Worm (Caenorhabditis elegans) whole organism, young adult: Measurements from ENCODE around the gene tat-2.

ENCODE experiments used
- B0261.1 ChIP-seq: sonication (generic microtip); optimal IDR thresholded peaks from 2 replicates; lab custom pipeline; 2016; ENCODE audit warnings: mild to moderate bottlenecking, missing genetic modification characterization, moderate library complexity, missing compliant biosample characterization
- B0336.3 ChIP-seq: fragments of 200-800 bp; sonication (Bioruptor generic); IDR thresholded peaks from 2 replicates; pipeline ENCODE4 v1.3.6; 2022; ENCODE audit warnings: missing genetic modification characterization, missing compliant biosample characterization
- F23B12.7 ChIP-seq: sonication (generic microtip); optimal IDR thresholded peaks from 2 replicates; lab custom pipeline; 2017; ENCODE audit warnings: missing genetic modification characterization, mild to moderate bottlenecking, missing compliant biosample characterization, antibody characterized with exemption, moderate library complexity; ENCODE audit not compliant: insufficient read depth
- F49E8.2 ChIP-seq: sonication (generic microtip); optimal IDR thresholded peaks from 3 replicates; lab custom pipeline; 2017; ENCODE audit warnings: missing genetic modification characterization, mild to moderate bottlenecking, missing compliant biosample characterization, antibody characterized with exemption, moderate library complexity; ENCODE audit not compliant: insufficient read depth
- K11D2.4 ChIP-seq: fragments of 200-800 bp; sonication (Bioruptor generic); IDR thresholded peaks from 2 replicates; pipeline ENCODE4 v1.3.6; 2022; ENCODE audit warnings: missing genetic modification reagents, missing genetic modification characterization, missing compliant biosample characterization
- T07F8.4 ChIP-seq: sonication (generic microtip); optimal IDR thresholded peaks from 2 replicates; lab custom pipeline; 2016; ENCODE audit warnings: mild to moderate bottlenecking, missing genetic modification characterization, moderate library complexity, missing compliant biosample characterization
- Y53G8AR.9 ChIP-seq: fragments of 200-800 bp; sonication (Bioruptor generic); conservative IDR thresholded peaks from 2 replicates; pipeline ENCODE4 v1.3.6; 2022; ENCODE audit warnings: missing genetic modification reagents, missing genetic modification characterization, missing compliant biosample characterization
- Y56A3A.18 ChIP-seq: fragments of 200-800 bp; sonication (Bioruptor generic); IDR thresholded peaks from 2 replicates; pipeline ENCODE4 v1.3.6; 2022; ENCODE audit warnings: missing genetic modification reagents, missing genetic modification characterization, missing compliant biosample characterization
- akir-1 ChIP-seq: fragments of 200-800 bp; sonication (Bioruptor generic); optimal IDR thresholded peaks from 2 replicates; lab custom pipeline; 2018; ENCODE audit warnings: mild to moderate bottlenecking, missing genetic modification characterization, moderate library complexity, missing compliant biosample characterization
- atf-7 ChIP-seq: sonication (generic microtip); optimal IDR thresholded peaks from 2 replicates; lab custom pipeline; 2017; ENCODE audit warnings: mild to moderate bottlenecking, missing genetic modification characterization, missing compliant biosample characterization
- attf-5 ChIP-seq: fragments of 200-800 bp; sonication (Bioruptor generic); optimal IDR thresholded peaks from 2 replicates; lab custom pipeline; 2018; ENCODE audit warnings: mild to moderate bottlenecking, missing genetic modification characterization, missing compliant biosample characterization
- attf-6 ChIP-seq: fragments of 200-800 bp; sonication (Bioruptor generic); IDR thresholded peaks from 2 replicates; pipeline ENCODE4 v1.3.6; 2022; ENCODE audit warnings: missing genetic modification reagents, missing genetic modification characterization, missing compliant biosample characterization
- bed-1 ChIP-seq: fragments of 200-800 bp; sonication (Bioruptor generic); IDR thresholded peaks from 2 replicates; pipeline ENCODE4 v1.3.6; 2022; ENCODE audit warnings: missing genetic modification reagents, missing genetic modification characterization, missing compliant biosample characterization
- cebp-1 ChIP-seq, 2 experiments: fragments of 200-800 bp in 1 of 2; sonication (Bioruptor generic) in 1 of 2; sonication (generic microtip) in 1 of 2; IDR thresholded peaks in 1 of 2; optimal IDR thresholded peaks in 1 of 2; 2 replicates each; pipeline versions ENCODE4 v1.3.6 to Lab custom; 2017 to 2022; ENCODE audit warnings: missing compliant biosample characterization in 2 of 2, missing genetic modification characterization in 2 of 2, mild to moderate bottlenecking in 1 of 2, missing genetic modification reagents in 1 of 2, moderate library complexity in 1 of 2
- ceh-27 ChIP-seq: fragments of 200-800 bp; sonication (Bioruptor generic); optimal IDR thresholded peaks from 2 replicates; lab custom pipeline; 2018; ENCODE audit warnings: mild to moderate bottlenecking, missing genetic modification characterization, moderate library complexity, missing compliant biosample characterization
- ceh-40 ChIP-seq: fragments of 200-800 bp; sonication (Bioruptor generic); IDR thresholded peaks from 2 replicates; pipeline ENCODE4 v1.3.6; 2022; ENCODE audit warnings: missing genetic modification characterization, missing compliant biosample characterization
- ceh-58 ChIP-seq: fragments of 200-800 bp; sonication (Bioruptor generic); IDR thresholded peaks from 2 replicates; pipeline ENCODE4 v1.3.6; 2022; ENCODE audit warnings: missing genetic modification characterization, missing compliant biosample characterization
- chd-7 ChIP-seq: sonication (generic microtip); optimal IDR thresholded peaks from 2 replicates; lab custom pipeline; 2016; ENCODE audit warnings: mild to moderate bottlenecking, missing genetic modification characterization, moderate library complexity, missing compliant biosample characterization
- die-1 ChIP-seq: sonication (generic microtip); optimal IDR thresholded peaks from 2 replicates; lab custom pipeline; 2016; ENCODE audit warnings: missing genotype, mild to moderate bottlenecking, missing genetic modification characterization, missing compliant biosample characterization
- dpl-1 ChIP-seq: fragments of 150-350 bp; optimal IDR thresholded peaks from 2 replicates; lab custom pipeline; 2014; ENCODE audit warnings: missing biosample characterization, missing genetic modification reagents, missing genetic modification characterization
- him-1 ChIP-seq: sonication (generic microtip); optimal IDR thresholded peaks from 2 replicates; lab custom pipeline; 2016; ENCODE audit warnings: missing genotype, missing genetic modification reagents, missing genetic modification characterization, missing compliant biosample characterization
- hlh-26 ChIP-seq: fragments of 200-800 bp; sonication (Bioruptor generic); conservative IDR thresholded peaks from 2 replicates; pipeline ENCODE4 v1.3.6; 2022; ENCODE audit warnings: missing genetic modification reagents, missing genetic modification characterization, missing compliant biosample characterization
- hmg-1.2 ChIP-seq: fragments of 200-800 bp; sonication (Bioruptor generic); IDR thresholded peaks from 2 replicates; pipeline ENCODE4 v1.3.6; 2022; ENCODE audit warnings: missing genetic modification reagents, missing genetic modification characterization, missing compliant biosample characterization
- let-607 ChIP-seq, 2 experiments: fragments of 200-800 bp in 1 of 2; sonication (Bioruptor generic) in 1 of 2; sonication (generic microtip) in 1 of 2; optimal IDR thresholded peaks; 2 replicates each; lab custom pipeline; 2016 to 2018; ENCODE audit warnings: mild to moderate bottlenecking in 2 of 2, missing compliant biosample characterization in 2 of 2, missing genetic modification characterization in 2 of 2, moderate library complexity in 2 of 2, missing genotype in 1 of 2
- lin-26 ChIP-seq: fragments of 200-800 bp; sonication (Bioruptor generic); IDR thresholded peaks from 2 replicates; pipeline ENCODE4 v1.3.6; 2022; ENCODE audit warnings: missing genetic modification reagents, missing genetic modification characterization, missing compliant biosample characterization
- lin-54 ChIP-seq: fragments of 200-800 bp; sonication (Bioruptor generic); optimal IDR thresholded peaks from 2 replicates; lab custom pipeline; 2018; ENCODE audit warnings: mild to moderate bottlenecking, missing genetic modification characterization, missing compliant biosample characterization
- madf-3 ChIP-seq: fragments of 200-800 bp; sonication (Bioruptor generic); IDR thresholded peaks from 2 replicates; pipeline ENCODE4 v1.3.6; 2022; ENCODE audit warnings: missing genetic modification reagents, missing genetic modification characterization, missing compliant biosample characterization
- madf-8 ChIP-seq: fragments of 200-800 bp; sonication (Bioruptor generic); conservative IDR thresholded peaks from 2 replicates; pipeline ENCODE4 v1.3.6; 2022; ENCODE audit warnings: missing genetic modification reagents, missing genetic modification characterization, missing compliant biosample characterization
- mel-28 ChIP-seq: sonication (generic microtip); optimal IDR thresholded peaks from 2 replicates; lab custom pipeline; 2016; ENCODE audit warnings: borderline replicate concordance, mild to moderate bottlenecking, missing genetic modification characterization, missing compliant biosample characterization
- mxl-1 ChIP-seq: sonication (generic microtip); optimal IDR thresholded peaks from 2 replicates; lab custom pipeline; 2016; ENCODE audit warnings: missing genetic modification characterization, missing compliant biosample characterization
- nhr-80 ChIP-seq: sonication (generic microtip); optimal IDR thresholded peaks from 2 replicates; lab custom pipeline; 2016; ENCODE audit warnings: missing genetic modification characterization, missing compliant biosample characterization
- pbrm-1 ChIP-seq: fragments of 200-800 bp; sonication (Bioruptor generic); IDR thresholded peaks from 2 replicates; pipeline ENCODE4 v1.3.6; 2022; ENCODE audit warnings: missing genetic modification reagents, missing genetic modification characterization, missing compliant biosample characterization
- pha-4 ChIP-seq: fragments of 150-350 bp; sonication (generic microtip); optimal IDR thresholded peaks from 2 replicates; lab custom pipeline; 2014; ENCODE audit warnings: missing biosample characterization, missing genetic modification reagents, missing genetic modification characterization
- rcor-1 ChIP-seq: fragments of 200-800 bp; sonication (Bioruptor generic); IDR thresholded peaks from 2 replicates; pipeline ENCODE4 v1.3.6; 2022; ENCODE audit warnings: missing genetic modification reagents, missing genetic modification characterization, missing compliant biosample characterization
- snpc-3.4 ChIP-seq: sonication (generic microtip); optimal IDR thresholded peaks from 2 replicates; lab custom pipeline; 2017; ENCODE audit warnings: missing genetic modification characterization, mild to moderate bottlenecking, missing compliant biosample characterization, antibody characterized with exemption, moderate library complexity, missing genotype, missing genetic modification reagents
- snpc-4 ChIP-seq, 5 experiments: fragments of 150-350 bp in 1 of 5; sonication (generic microtip) in 4 of 5; optimal IDR thresholded peaks; 2 replicates each; lab custom pipeline; 2014 to 2018; ENCODE audit warnings: missing genetic modification characterization in 5 of 5, missing biosample characterization in 3 of 5, antibody characterized with exemption in 2 of 5, mild to moderate bottlenecking in 2 of 5, missing compliant biosample characterization in 2 of 5, missing genotype in 2 of 5, moderate library complexity in 2 of 5, missing genetic modification reagents in 1 of 5
- unc-130 ChIP-seq: sonication (generic microtip); optimal IDR thresholded peaks from 2 replicates; lab custom pipeline; 2016; ENCODE audit warnings: missing genetic modification reagents, missing genetic modification characterization, missing compliant biosample characterization
- zim-3 ChIP-seq: sonication (generic microtip); optimal IDR thresholded peaks from 2 replicates; lab custom pipeline; 2017; ENCODE audit warnings: mild to moderate bottlenecking, missing genetic modification characterization, moderate library complexity, missing compliant biosample characterization
- ztf-22 ChIP-seq: fragments of 200-800 bp; sonication (Bioruptor generic); optimal IDR thresholded peaks from 2 replicates; lab custom pipeline; 2018; ENCODE audit warnings: mild to moderate bottlenecking, missing genetic modification characterization, moderate library complexity, missing compliant biosample characterization
- ztf-25 ChIP-seq: fragments of 200-800 bp; sonication (Bioruptor generic); IDR thresholded peaks from 2 replicates; pipeline ENCODE4 v1.3.6; 2022; ENCODE audit warnings: missing genetic modification reagents, missing genetic modification characterization, missing compliant biosample characterization
- ztf-6 ChIP-seq: fragments of 200-800 bp; sonication (Bioruptor generic); IDR thresholded peaks from 2 replicates; pipeline ENCODE4 v1.3.6; 2022; ENCODE audit warnings: missing genetic modification reagents, missing genetic modification characterization, missing compliant biosample characterization

Gene tat-2

ce11 chrIV:4821054-4821453 lies 25.6 kb downstream of the tat-2 start, which contains the start of gene H06H21.8:
TSS of gene H06H21.8 (minus strand) at chrIV:4821131.
- peak; percentile 77 for TF ChIP-seq nhr-80 (tag; lab: Kevin White, UChicago)
- peak; percentile 33 for TF ChIP-seq atf-7 (tag; lab: Kevin White, UChicago)
- peak; percentile 14 for TF ChIP-seq pha-4
- TF ChIP-seq Y56A3A.18 (GFP tag; lab: Robert Waterston, UW), result 0 out of 2 replicates have a peak, but pooled peaks have one; percentile 46
- TF ChIP-seq die-1 (tag; lab: Kevin White, UChicago), result no peak
- no peak for TF ChIP-seq ceh-40
- TF ChIP-seq mxl-1 (tag; lab: Kevin White, UChicago), result no peak
- no peak for TF ChIP-seq cebp-1 (GFP tag; IDR thresholded peaks at IDR 0.05; lab: Robert Waterston, UW)
- TF ChIP-seq cebp-1 (tag; optimal IDR thresholded peaks at IDR 0.05; lab: Kevin White, UChicago), result peak; percentile 45
- TF ChIP-seq Y53G8AR.9 (GFP tag; lab: Robert Waterston, UW), result no peak
- TF ChIP-seq dpl-1, result no peak
- TF ChIP-seq ztf-22 (GFP tag; lab: Kevin White, UChicago), result peak; percentile 4
- TF ChIP-seq let-607 (tag; optimal IDR thresholded peaks at IDR 0.05; lab: Kevin White, UChicago), result peak; percentile 81 to 83
- TF ChIP-seq, all 124 proteins: peak for 7

ce11 chrIV:4814185-4814584 lies 32.5 kb downstream of the tat-2 start, which contains the start of gene srw-94:
TSS of gene srw-94 (plus strand) at chrIV:4814485.
- TF ChIP-seq ceh-58 (GFP tag; lab: Robert Waterston, UW) (no peak), ceh-27 (GFP tag; lab: Kevin White, UChicago) (no peak), lin-26 (GFP tag; lab: Robert Waterston, UW) (no peak), akir-1 (GFP tag; lab: Kevin White, UChicago) (no peak), ztf-6 (GFP tag; lab: Robert Waterston, UW) (no peak), chd-7 (tag; lab: Kevin White, UChicago) (no peak), mel-28 (no peak), F23B12.7 (no peak), attf-5 (GFP tag; lab: Kevin White, UChicago) (no peak), K11D2.4 (GFP tag; lab: Robert Waterston, UW) (no peak), attf-6 (GFP tag; lab: Robert Waterston, UW) (no peak), zim-3 (tag; lab: Kevin White, UChicago) (no peak), snpc-3.4 (tag; lab: Kevin White, UChicago) (no peak), cebp-1 (GFP tag; IDR thresholded peaks at IDR 0.05; lab: Robert Waterston, UW) (no peak), cebp-1 (tag; optimal IDR thresholded peaks at IDR 0.05; lab: Kevin White, UChicago) (no peak)

ce11 chrIV:4811863-4812262 lies 34.8 kb downstream of the tat-2 start, which contains the start of gene srw-95:
TSS of gene srw-95 (plus strand) at chrIV:4812075.
- TF ChIP-seq T07F8.4 (no peak), hmg-1.2 (0 out of 2 replicates have a peak, but pooled peaks have one; percentile 10), unc-130 (GFP tag; lab: Kevin White, UChicago) (peak; percentile 5), dpl-1 (no peak), F49E8.2 (tag; lab: Kevin White, UChicago) (peak; percentile 59), madf-3 (0 out of 2 replicates have a peak, but pooled peaks have one; percentile 71), atf-7 (tag; lab: Kevin White, UChicago) (peak; percentile 9), mel-28 (no peak), him-1 (no peak), pbrm-1 (GFP tag; lab: Robert Waterston, UW) (no peak), die-1 (tag; lab: Kevin White, UChicago) (peak; percentile 12), bed-1 (GFP tag; lab: Robert Waterston, UW) (0 out of 2 replicates have a peak, but pooled peaks have one; percentile 8), snpc-4 (GFP tag; optimal IDR thresholded peaks at IDR 0.05; lab: Kevin White, UChicago) (no peak), snpc-4 (tag; optimal IDR thresholded peaks at IDR 0.05; lab: Kevin White, UChicago) (peak in 2 of 4 experiments; percentile 51 to 81), chd-7 (tag; lab: Kevin White, UChicago) (no peak), ztf-25 (GFP tag; lab: Robert Waterston, UW) (0 out of 2 replicates have a peak, but pooled peaks have one; percentile 20), B0336.3 (GFP tag; lab: Robert Waterston, UW) (peak; percentile 86), lin-54 (GFP tag; lab: Kevin White, UChicago) (peak; percentile 9), rcor-1 (GFP tag; lab: Robert Waterston, UW) (peak; percentile 50; the same call in 1 of the 2 replicates), B0261.1 (tag; lab: Kevin White, UChicago) (no peak), lin-26 (GFP tag; lab: Robert Waterston, UW) (0 out of 2 replicates have a peak, but pooled peaks have one; percentile 18), hlh-26 (GFP tag; lab: Robert Waterston, UW) (no peak), madf-8 (GFP tag; lab: Robert Waterston, UW) (no peak), cebp-1 (GFP tag; IDR thresholded peaks at IDR 0.05; lab: Robert Waterston, UW) (no peak), cebp-1 (tag; optimal IDR thresholded peaks at IDR 0.05; lab: Kevin White, UChicago) (peak; percentile 16)
